Worm (Caenorhabditis elegans): ENCODE measurements around the gene clp-4.

The clp-4 gene

ce11 chrIII:1818001-1818655 is at the start of gene clp-4:
clp-4 (minus strand) TSS chrIII:1818323.
- peak; percentile 21 for TF ChIP-seq nhr-71 (tag; optimal IDR thresholded peaks at IDR 0.05)
- peak; percentile 23 for TF ChIP-seq snu-23 (GFP tag; optimal IDR thresholded peaks at IDR 0.05)
- no peak for TF ChIP-seq lin-39 (tag; optimal IDR thresholded peaks at IDR 0.05)
- TF ChIP-seq unc-98 (GFP tag; IDR thresholded peaks at IDR 0.05): no peak
- TF ChIP-seq egl-27 (tag; optimal IDR thresholded peaks at IDR 0.05): no peak
- TF ChIP-seq nhr-84 (tag; optimal IDR thresholded peaks at IDR 0.05): no peak
- TF ChIP-seq lin-14 (GFP tag; optimal IDR thresholded peaks at IDR 0.05): peak; percentile 32
- TF ChIP-seq hpl-2 (GFP tag; optimal IDR thresholded peaks at IDR 0.05): no peak
- no peak for TF ChIP-seq zag-1 (tag; optimal IDR thresholded peaks at IDR 0.05)
- peak; percentile 8 to 85 for TF ChIP-seq lsy-2 (tag; optimal IDR thresholded peaks at IDR 0.05)
- peak; percentile 83 for TF ChIP-seq nhr-85 (tag)
- TF ChIP-seq xbp-1 (tag; optimal IDR thresholded peaks at IDR 0.05): no peak
- TF ChIP-seq ceh-88 (GFP tag; IDR thresholded peaks at IDR 0.05): no peak
- no peak for TF ChIP-seq aha-1 (tag; optimal IDR thresholded peaks at IDR 0.05)
- no peak for TF ChIP-seq mef-2 (tag; optimal IDR thresholded peaks at IDR 0.05)
- no peak for TF ChIP-seq efl-1 (optimal IDR thresholded peaks at IDR 0.05)
- TF ChIP-seq efl-1 (GFP tag; optimal IDR thresholded peaks at IDR 0.05 in 1 of 2): peak in 1 of 2 experiments; percentile 84
- no peak for TF ChIP-seq zip-4 (GFP tag; optimal IDR thresholded peaks at IDR 0.05)
- no peak for TF ChIP-seq jun-1 (tag; optimal IDR thresholded peaks at IDR 0.05)
- TF ChIP-seq nhr-28 (tag; optimal IDR thresholded peaks at IDR 0.05): no peak

ce11 chrIII:1860129-1860528 is 42.0 kb upstream of the clp-4 start, which contains the start of gene ttc-7:
ttc-7 (plus strand) TSS chrIII:1860429.
- no peak for TF ChIP-seq dsc-1 (tag; optimal IDR thresholded peaks at IDR 0.05)
- no peak for TF ChIP-seq nhr-77 (tag; optimal IDR thresholded peaks at IDR 0.05)
- no peak for TF ChIP-seq egl-13 (tag; optimal IDR thresholded peaks at IDR 0.05)
- no peak for TF ChIP-seq aly-2 (tag; optimal IDR thresholded peaks at IDR 0.05)
- no peak for TF ChIP-seq rnt-1 (tag; optimal IDR thresholded peaks at IDR 0.05)
- TF ChIP-seq nhr-90 (tag; optimal IDR thresholded peaks at IDR 0.05; ENCODE audit: poor library complexity): no peak
- no peak for TF ChIP-seq efl-3 (GFP tag; optimal IDR thresholded peaks at IDR 0.05)
- no peak for TF ChIP-seq elt-3 (tag; optimal IDR thresholded peaks at IDR 0.05)
- TF ChIP-seq lin-39 (tag; optimal IDR thresholded peaks at IDR 0.05): no peak
- TF ChIP-seq mep-1 (tag; optimal IDR thresholded peaks at IDR 0.05): no peak
- no peak for TF ChIP-seq irx-1 (tag; optimal IDR thresholded peaks at IDR 0.05)
- no peak for TF ChIP-seq lsy-2 (tag; optimal IDR thresholded peaks at IDR 0.05)
- TF ChIP-seq ceh-63 (GFP tag; optimal IDR thresholded peaks at IDR 0.05): no peak
- no peak for TF ChIP-seq snu-23 (GFP tag; optimal IDR thresholded peaks at IDR 0.05)
- TF ChIP-seq fkh-8 (tag; optimal IDR thresholded peaks at IDR 0.05): no peak
- TF ChIP-seq hlh-17 (GFP tag; optimal IDR thresholded peaks at IDR 0.05; ENCODE audit: borderline replicate concordance): no peak
- TF ChIP-seq sup-37 (GFP tag; optimal IDR thresholded peaks at IDR 0.05): no peak
- no peak for TF ChIP-seq ceh-90 (tag; optimal IDR thresholded peaks at IDR 0.05)

ce11 chrIII:1859532-1859931 is 41.4 kb upstream of the clp-4 start, which contains the start of gene ddp-1:
ddp-1 (plus strand) TSS chrIII:1859888.
- peak in 1 of 2 experiments; percentile 87 for TF ChIP-seq mdl-1 (tag; optimal IDR thresholded peaks at IDR 0.05)
- peak; percentile 51 for TF ChIP-seq nhr-12 (tag; optimal IDR thresholded peaks at IDR 0.05)
- peak; percentile 93 for TF ChIP-seq zip-4 (GFP tag; optimal IDR thresholded peaks at IDR 0.05)
- TF ChIP-seq ztf-4 (tag; optimal IDR thresholded peaks at IDR 0.05): peak; percentile 92
- peak; percentile 46 for TF ChIP-seq unc-30 (tag; optimal IDR thresholded peaks at IDR 0.05)
- no peak for TF ChIP-seq nhr-84 (tag; optimal IDR thresholded peaks at IDR 0.05)
- TF ChIP-seq C16A3.4 (tag; optimal IDR thresholded peaks at IDR 0.05): peak; percentile 97
- peak; percentile 91 for TF ChIP-seq fkh-10 (GFP tag; optimal IDR thresholded peaks at IDR 0.05)
- peak; percentile 92 for TF ChIP-seq sox-4 (tag; optimal IDR thresholded peaks at IDR 0.05)
- TF ChIP-seq elt-3 (tag; optimal IDR thresholded peaks at IDR 0.05): peak in 4 of 6 experiments; percentile 1 to 93 (median 85)
- no peak for TF ChIP-seq vab-15 (tag; optimal IDR thresholded peaks at IDR 0.05)
- TF ChIP-seq hlh-17 (GFP tag; optimal IDR thresholded peaks at IDR 0.05; ENCODE audit: borderline replicate concordance): no peak
- TF ChIP-seq pag-3 (tag; optimal IDR thresholded peaks at IDR 0.05; ENCODE audit: borderline replicate concordance, insufficient read depth): peak; percentile 70
- no peak for TF ChIP-seq ces-1 (GFP tag; optimal IDR thresholded peaks at IDR 0.05)
- peak; percentile 97 for TF ChIP-seq ceh-8 (GFP tag; optimal IDR thresholded peaks at IDR 0.05)
- TF ChIP-seq hlh-4 (tag; optimal IDR thresholded peaks at IDR 0.05): no peak
- TF ChIP-seq ztf-11 (tag; optimal IDR thresholded peaks at IDR 0.05): peak; percentile 66 to 89
- no peak for TF ChIP-seq unc-62 (GFP tag; optimal IDR thresholded peaks at IDR 0.05)
- peak; percentile 94 for TF ChIP-seq efl-3 (GFP tag; optimal IDR thresholded peaks at IDR 0.05)
- peak; percentile 65 for TF ChIP-seq aha-1 (tag; optimal IDR thresholded peaks at IDR 0.05)
- TF ChIP-seq tbx-2 (tag; optimal IDR thresholded peaks at IDR 0.05): peak; percentile 96
